Fruit fly (Drosophila melanogaster) whole organism, embryonic: ENCODE measurements around the gene ct.

Source experiments
- CG10462 ChIP-seq: fragments of 200-800 bp; sonication (Bioruptor generic); optimal IDR thresholded peaks from 2 replicates; lab custom pipeline; 2016; ENCODE audit warnings: missing biosample characterization, missing genetic modification characterization
- CG11723 ChIP-seq: fragments of 200-800 bp; sonication (Bioruptor generic); optimal IDR thresholded peaks from 2 replicates; lab custom pipeline; 2017; ENCODE audit warnings: missing biosample characterization, mild to moderate bottlenecking, missing genetic modification characterization
- CG13296 ChIP-seq: fragments of 200-800 bp; sonication (Bioruptor generic); optimal IDR thresholded peaks from 3 replicates; lab custom pipeline; 2018; ENCODE audit warnings: missing biosample characterization, mild to moderate bottlenecking, missing genetic modification characterization
- CG16863 ChIP-seq: fragments of 200-800 bp; sonication (Bioruptor generic); optimal IDR thresholded peaks from 3 replicates; lab custom pipeline; 2016; ENCODE audit warnings: missing biosample characterization, missing genetic modification characterization
- CG17361 ChIP-seq: fragments of 200-800 bp; sonication (Bioruptor generic); IDR thresholded peaks from 3 replicates; pipeline ENCODE4 v1.3.6; 2022; ENCODE audit warnings: missing biosample characterization, missing genetic modification characterization
- CG1832 ChIP-seq: fragments of 200-800 bp; sonication (Bioruptor generic); optimal IDR thresholded peaks from 2 replicates; lab custom pipeline; 2017; ENCODE audit warnings: missing biosample characterization, mild to moderate bottlenecking, missing genetic modification characterization, inconsistent platforms
- CG30431 ChIP-seq: fragments of 200-800 bp; sonication (Bioruptor generic); optimal IDR thresholded peaks from 2 replicates; lab custom pipeline; 2017; ENCODE audit warnings: missing biosample characterization, missing genetic modification characterization
- CG4360 ChIP-seq: fragments of 200-800 bp; sonication (Bioruptor generic); IDR thresholded peaks from 2 replicates; pipeline ENCODE4 v1.3.6; 2022; ENCODE audit warnings: missing biosample characterization, missing genetic modification characterization
- CG7745 ChIP-seq: fragments of 200-800 bp; sonication (Bioruptor generic); optimal IDR thresholded peaks from 2 replicates; lab custom pipeline; 2018; ENCODE audit warnings: missing biosample characterization, mild to moderate bottlenecking, missing genetic modification characterization, moderate library complexity
- CG8290 ChIP-seq, 3 experiments: fragments of 200-800 bp; sonication (Bioruptor generic); optimal IDR thresholded peaks; 2 replicates each; lab custom pipeline; 2016 to 2019; ENCODE audit warnings: missing biosample characterization in 3 of 3, missing genetic modification characterization in 3 of 3, mild to moderate bottlenecking in 2 of 3, moderate library complexity in 1 of 3
- Deaf1 ChIP-seq: fragments of 200-800 bp; optimal IDR thresholded peaks from 3 replicates; lab custom pipeline; 2019; ENCODE audit warnings: missing biosample characterization, mild to moderate bottlenecking, missing genetic modification characterization, moderate library complexity
- Jarid2 ChIP-seq: fragments of 200-800 bp; sonication (Bioruptor generic); optimal IDR thresholded peaks from 3 replicates; lab custom pipeline; 2017; ENCODE audit warnings: mild to moderate bottlenecking, missing biosample characterization, missing genetic modification reagents, missing genetic modification characterization
- Med ChIP-seq: fragments of 200-800 bp; sonication (Bioruptor generic); peaks from one replicate; lab custom pipeline; 2016; ENCODE audit warnings: missing biosample characterization, missing genetic modification characterization, mild to moderate bottlenecking, inconsistent platforms, moderate library complexity
- Mrtf ChIP-seq: fragments of 200-800 bp; sonication (Bioruptor generic); IDR thresholded peaks from 3 replicates; pipeline ENCODE4 v1.3.6; 2022; ENCODE audit warnings: missing biosample characterization, missing genetic modification characterization
- NC2α ChIP-seq: fragments of 200-800 bp; sonication (Bioruptor generic); optimal IDR thresholded peaks from 2 replicates; lab custom pipeline; 2016; ENCODE audit warnings: missing biosample characterization, missing genetic modification characterization
- Nf-YB ChIP-seq: fragments of 200-800 bp; sonication (Bioruptor generic); optimal IDR thresholded peaks from 3 replicates; lab custom pipeline; 2019; ENCODE audit warnings: missing biosample characterization, mild to moderate bottlenecking, missing genetic modification characterization, moderate library complexity
- Nf-YC ChIP-seq: fragments of 200-800 bp; optimal IDR thresholded peaks from 3 replicates; lab custom pipeline; 2019; ENCODE audit warnings: missing biosample characterization, mild to moderate bottlenecking, missing genetic modification characterization, moderate library complexity
- Trl ChIP-seq, 3 experiments: fragments of >200 bp in 2 of 3; fragments of 200-800 bp in 1 of 3; sonication (Bioruptor generic) in 1 of 3; optimal IDR thresholded peaks; 2 replicates in 1 of 3; 3 replicates in 2 of 3; lab custom pipeline; 2016 to 2017; ENCODE audit warnings: missing biosample characterization in 1 of 3, missing genetic modification characterization in 1 of 3
- abd-A ChIP-seq: fragments of 200-800 bp; sonication (Bioruptor generic); optimal IDR thresholded peaks from 3 replicates; lab custom pipeline; 2019; ENCODE audit warnings: missing biosample characterization, mild to moderate bottlenecking, missing genetic modification characterization, moderate library complexity
- al ChIP-seq: fragments of 200-800 bp; sonication (Bioruptor generic); IDR thresholded peaks from 2 replicates; pipeline ENCODE4 v1.3.6; 2022; ENCODE audit warnings: missing biosample characterization, missing genetic modification characterization
- ash1 ChIP-seq: fragments of 200-800 bp; sonication (Bioruptor generic); optimal IDR thresholded peaks from 2 replicates; lab custom pipeline; 2018; ENCODE audit warnings: missing biosample characterization, mild to moderate bottlenecking, missing genetic modification characterization
- cg ChIP-seq: fragments of 200-800 bp; sonication (Bioruptor generic); optimal IDR thresholded peaks from 3 replicates; lab custom pipeline; 2019; ENCODE audit warnings: missing biosample characterization, mild to moderate bottlenecking, missing genetic modification characterization, moderate library complexity
- crol ChIP-seq: fragments of 200-800 bp; sonication (Bioruptor generic); IDR thresholded peaks from 2 replicates; pipeline ENCODE4 v1.3.6; 2022; ENCODE audit warnings: missing biosample characterization, missing genetic modification characterization
- cwo ChIP-seq: fragments of 200-800 bp; sonication (Bioruptor generic); optimal IDR thresholded peaks from 3 replicates; lab custom pipeline; 2017; ENCODE audit warnings: missing biosample characterization, missing genetic modification characterization, mild to moderate bottlenecking, moderate library complexity, missing genetic modification reagents
- gsb-n ChIP-seq: fragments of 200-800 bp; sonication (Bioruptor generic); optimal IDR thresholded peaks from 3 replicates; lab custom pipeline; 2018; ENCODE audit warnings: missing biosample characterization, mild to moderate bottlenecking, missing genetic modification characterization
- hth ChIP-seq: fragments of >200 bp; optimal IDR thresholded peaks from 2 replicates; lab custom pipeline; 2017; ENCODE audit warnings: inconsistent platforms
- insv ChIP-seq, 2 experiments: fragments of 200-800 bp; sonication (Bioruptor generic); optimal IDR thresholded peaks; 3 replicates each; lab custom pipeline; 2016 to 2018; ENCODE audit warnings: missing biosample characterization in 2 of 2, missing genetic modification characterization in 2 of 2
- pros ChIP-seq: fragments of 200-800 bp; sonication (Bioruptor generic); optimal IDR thresholded peaks from 3 replicates; lab custom pipeline; 2019; ENCODE audit warnings: missing biosample characterization, mild to moderate bottlenecking, missing genetic modification characterization, moderate library complexity
- sqz ChIP-seq: fragments of 200-800 bp; sonication (Bioruptor generic); optimal IDR thresholded peaks from 3 replicates; lab custom pipeline; 2018; ENCODE audit warnings: missing biosample characterization, mild to moderate bottlenecking, missing genetic modification characterization
- ssp ChIP-seq: fragments of 200-800 bp; sonication (Bioruptor generic); IDR thresholded peaks from 2 replicates; pipeline ENCODE4 v1.3.6; 2022; ENCODE audit warnings: missing biosample characterization, missing genetic modification characterization
- tin ChIP-seq: fragments of 200-800 bp; sonication (Bioruptor generic); optimal IDR thresholded peaks from 3 replicates; lab custom pipeline; 2016; ENCODE audit warnings: missing biosample characterization, missing genetic modification characterization
- tll ChIP-seq, 2 experiments: fragments of 200-800 bp in 1 of 2; fragments of >200 bp in 1 of 2; sonication (Bioruptor generic) in 1 of 2; optimal IDR thresholded peaks; 2 replicates each; lab custom pipeline; 2017 to 2019; ENCODE audit warnings: missing biosample characterization in 2 of 2, missing genetic modification characterization in 2 of 2, mild to moderate bottlenecking in 1 of 2, moderate library complexity in 1 of 2
- z ChIP-seq: fragments of 200-800 bp; sonication (Bioruptor generic); IDR thresholded peaks from 3 replicates; pipeline ENCODE4 v1.3.6; 2022; ENCODE audit warnings: missing biosample characterization, missing genetic modification characterization
- zen ChIP-seq: fragments of 200-800 bp; sonication (Bioruptor generic); optimal IDR thresholded peaks from 3 replicates; lab custom pipeline; 2018; ENCODE audit warnings: missing biosample characterization, mild to moderate bottlenecking, missing genetic modification characterization, moderate library complexity
- zen2 ChIP-seq: fragments of 200-800 bp; sonication (Bioruptor generic); IDR thresholded peaks from 3 replicates; pipeline ENCODE4 v1.3.6; 2022; ENCODE audit warnings: missing biosample characterization, missing genetic modification characterization; ENCODE audit not compliant: partially characterized antibody

Gene ct

DNA sequence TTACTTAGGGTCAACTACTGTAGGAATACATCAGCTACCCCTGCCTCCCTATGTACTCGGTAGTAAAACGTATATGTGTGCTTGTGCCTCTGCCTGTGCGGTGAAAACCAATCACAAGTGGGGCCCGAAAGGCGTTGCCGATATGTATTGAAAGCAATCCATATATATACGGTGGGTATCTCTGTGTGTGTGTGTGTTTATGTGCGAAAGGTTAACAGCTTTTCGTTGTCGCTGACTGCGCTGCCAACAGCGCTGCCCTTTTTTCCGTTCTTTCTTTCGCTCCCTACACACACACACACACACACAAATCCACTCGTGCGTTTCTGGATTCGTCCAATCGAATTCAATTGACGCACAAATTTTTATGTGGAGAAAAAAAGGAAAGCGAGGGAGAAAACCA lies 20.1 kb downstream of the ct start:
- TF ChIP-seq z (GFP tag; lab: Robert Waterston, UW) (peak; percentile 43; the same call in 2 of the 3 replicates), Nf-YB (peak; percentile 89), zen (tag; lab: Kevin White, UChicago) (no peak), cg (GFP tag; lab: Kevin White, UChicago) (peak; percentile 65)

dm6 chrX:7628826-7629576 lies 20.8 kb downstream of the ct start:
- no peak for TF ChIP-seq CG11723 (GFP tag; lab: Kevin White, UChicago)
- no peak for TF ChIP-seq al (GFP tag; lab: Robert Waterston, UW)
- TF ChIP-seq abd-A (tag; lab: Kevin White, UChicago) = peak; percentile 56
- TF ChIP-seq ash1 = no peak
- TF ChIP-seq insv (GFP tag; optimal IDR thresholded peaks at IDR 0.05; lab: Kevin White, UChicago) = no peak
- peak; percentile 64 for TF ChIP-seq sqz (GFP tag; lab: Kevin White, UChicago)
- TF ChIP-seq tll (GFP tag; optimal IDR thresholded peaks at IDR 0.05; lab: Kevin White, UChicago) = no peak
- peak; percentile 47 for TF ChIP-seq Med (GFP tag; lab: Kevin White, UChicago)
- TF ChIP-seq CG7745 (tag; lab: Kevin White, UChicago) = no peak
- peak; percentile 83 for TF ChIP-seq Deaf1 (tag; lab: Kevin White, UChicago)
- no peak for TF ChIP-seq cwo (GFP tag; lab: Kevin White, UChicago)
- no peak for TF ChIP-seq ssp (GFP tag; lab: Robert Waterston, UW)
- no peak for TF ChIP-seq CG17361 (GFP tag; lab: Robert Waterston, UW)
- peak; percentile 83 for TF ChIP-seq Nf-YC (tag; lab: Kevin White, UChicago)
- TF ChIP-seq NC2α (GFP tag; lab: Kevin White, UChicago) = no peak
- peak; percentile 33; the same call in 1 of the 2 replicates for TF ChIP-seq crol (GFP tag; lab: Robert Waterston, UW)
- no peak for TF ChIP-seq zen2
- TF ChIP-seq Jarid2 = no peak
- TF ChIP-seq pros (GFP tag; lab: Kevin White, UChicago) = peak; percentile 57
- TF ChIP-seq CG10462 (GFP tag; lab: Kevin White, UChicago) = no peak
- TF ChIP-seq CG1832 (GFP tag; lab: Kevin White, UChicago) = peak; percentile 26
- no peak for TF ChIP-seq CG13296 (GFP tag; lab: Kevin White, UChicago)
- TF ChIP-seq Trl (optimal IDR thresholded peaks at IDR 0.05; lab: Kevin White, UChicago) = peak; percentile 63 to 65
- no peak for TF ChIP-seq Trl (GFP tag; optimal IDR thresholded peaks at IDR 0.05; lab: Kevin White, UChicago)
- TF ChIP-seq Mrtf = no peak
- no peak for TF ChIP-seq CG16863
- TF ChIP-seq hth = no peak
- peak; percentile 89 for TF ChIP-seq z (GFP tag; lab: Robert Waterston, UW)
- no peak for TF ChIP-seq tin
- TF ChIP-seq CG30431 = no peak
- TF ChIP-seq, all 482 proteins: peak for 10

DNA sequence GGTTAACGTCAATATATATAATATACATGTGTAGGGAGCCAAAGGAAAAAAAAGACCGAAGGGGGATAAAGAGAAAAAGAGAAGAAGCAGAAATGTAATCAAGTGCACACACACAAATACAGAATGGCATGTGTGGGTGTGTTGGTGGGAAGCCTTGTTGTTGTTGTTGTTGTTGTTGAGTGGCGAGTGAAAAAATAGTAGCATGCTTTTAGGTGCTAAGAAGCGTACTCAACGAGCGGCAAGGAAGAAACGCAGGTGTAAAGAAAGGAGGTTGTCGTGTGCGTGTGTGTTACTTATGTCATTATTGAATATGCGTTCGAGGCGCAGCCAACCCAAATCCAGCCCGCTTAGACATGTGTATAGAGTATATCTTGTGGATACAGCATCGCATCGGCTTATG lies 21.6 kb downstream of the ct start:
- TF ChIP-seq cg (GFP tag; lab: Kevin White, UChicago) (peak; percentile 38), gsb-n (tag; lab: Kevin White, UChicago) (no peak), CG4360 (GFP tag; lab: Robert Waterston, UW) (peak; percentile 95), CG8290 (GFP tag; optimal IDR thresholded peaks at IDR 0.05; lab: Kevin White, UChicago) (no peak), CG8290 (tag; optimal IDR thresholded peaks at IDR 0.05; lab: Kevin White, UChicago) (peak in 1 of 2 experiments; percentile 67)
- TF ChIP-seq, all 482 proteins: peak for 3
